Fruit fly (Drosophila melanogaster) whole organism, embryonic: ENCODE measurements around the gene CG15773.

Source experiments
- B-H1 ChIP-seq: fragments of 200-800 bp; sonication (Bioruptor generic); IDR thresholded peaks from 3 replicates; pipeline ENCODE4 v1.3.6; 2022; ENCODE audit warnings: missing biosample characterization, missing genetic modification characterization
- C15 ChIP-seq: fragments of 200-800 bp; sonication (Bioruptor generic); IDR thresholded peaks from 3 replicates; pipeline ENCODE4 v1.3.6; 2022; ENCODE audit warnings: missing biosample characterization, missing genetic modification characterization
- CG10209 ChIP-seq: fragments of 200-800 bp; sonication (Bioruptor generic); optimal IDR thresholded peaks from 3 replicates; lab custom pipeline; 2017; ENCODE audit warnings: missing biosample characterization, mild to moderate bottlenecking, missing genetic modification characterization, missing genetic modification reagents
- CG10959 ChIP-seq: fragments of 200-800 bp; sonication (Bioruptor generic); IDR thresholded peaks from 2 replicates; pipeline ENCODE4 v1.3.6; 2022; ENCODE audit warnings: missing biosample characterization, missing genetic modification characterization
- CG11093 ChIP-seq: fragments of 200-800 bp; sonication (Bioruptor generic); IDR thresholded peaks from 3 replicates; pipeline ENCODE4 v1.3.6; 2022; ENCODE audit warnings: missing biosample characterization, missing genetic modification characterization
- CG12104 ChIP-seq: fragments of 200-800 bp; sonication (Bioruptor generic); optimal IDR thresholded peaks from 3 replicates; lab custom pipeline; 2016; ENCODE audit warnings: missing biosample characterization, missing genetic modification characterization
- CG12391 ChIP-seq: fragments of 200-800 bp; sonication (Bioruptor generic); optimal IDR thresholded peaks from 3 replicates; lab custom pipeline; 2018; ENCODE audit warnings: missing biosample characterization, mild to moderate bottlenecking, missing genetic modification characterization, moderate library complexity
- CG13123 ChIP-seq: fragments of 200-800 bp; sonication (Bioruptor generic); optimal IDR thresholded peaks from 2 replicates; lab custom pipeline; 2016; ENCODE audit warnings: missing biosample characterization, missing genetic modification characterization
- CG14441 ChIP-seq: fragments of 200-800 bp; sonication (Bioruptor generic); IDR thresholded peaks from 2 replicates; pipeline ENCODE4 v1.3.6; 2022; ENCODE audit warnings: missing biosample characterization, missing genetic modification characterization
- CG15696 ChIP-seq: fragments of 200-800 bp; sonication (Bioruptor generic); optimal IDR thresholded peaks from 2 replicates; lab custom pipeline; 2019; ENCODE audit warnings: missing biosample characterization, mild to moderate bottlenecking, missing genetic modification characterization, moderate library complexity
- CG17568 ChIP-seq: fragments of 200-800 bp; sonication (Bioruptor generic); optimal IDR thresholded peaks from 2 replicates; lab custom pipeline; 2018; ENCODE audit warnings: missing biosample characterization, mild to moderate bottlenecking, missing genetic modification characterization, moderate library complexity
- CG18262 ChIP-seq: fragments of 200-800 bp; optimal IDR thresholded peaks from 3 replicates; lab custom pipeline; 2019; ENCODE audit warnings: missing biosample characterization, mild to moderate bottlenecking, missing genetic modification characterization, moderate library complexity
- CG2129 ChIP-seq: fragments of 200-800 bp; sonication (Bioruptor generic); IDR thresholded peaks from 2 replicates; pipeline ENCODE4 v1.3.6; 2022; ENCODE audit warnings: missing biosample characterization, missing genetic modification characterization; ENCODE audit not compliant: partially characterized antibody
- CG34422 ChIP-seq: fragments of 200-800 bp; sonication (Bioruptor generic); IDR thresholded peaks from 3 replicates; pipeline ENCODE4 v1.3.6; 2022; ENCODE audit warnings: missing biosample characterization, missing genetic modification characterization
- CG43689 ChIP-seq: fragments of 200-800 bp; sonication (Bioruptor generic); IDR thresholded peaks from 2 replicates; pipeline ENCODE4 v1.3.6; 2022; ENCODE audit warnings: missing biosample characterization, missing genetic modification characterization
- CG4730 ChIP-seq: fragments of 200-800 bp; sonication (Bioruptor generic); IDR thresholded peaks from 2 replicates; pipeline ENCODE4 v1.3.6; 2022; ENCODE audit warnings: missing biosample characterization, missing genetic modification characterization
- CG5180 ChIP-seq: fragments of 200-800 bp; sonication (Bioruptor generic); optimal IDR thresholded peaks from 3 replicates; lab custom pipeline; 2017; ENCODE audit warnings: missing biosample characterization, missing genetic modification characterization, mild to moderate bottlenecking, moderate library complexity, missing genetic modification reagents
- CG6254 ChIP-seq: fragments of 200-800 bp; sonication (Bioruptor generic); optimal IDR thresholded peaks from 3 replicates; lab custom pipeline; 2017; ENCODE audit warnings: mild to moderate bottlenecking, missing biosample characterization, missing genetic modification reagents, missing genetic modification characterization
- CG6272 ChIP-seq: fragments of 200-800 bp; sonication (Bioruptor generic); IDR thresholded peaks from 2 replicates; pipeline ENCODE4 v1.3.6; 2022; ENCODE audit warnings: missing biosample characterization, missing genetic modification characterization
- CG7786 ChIP-seq: fragments of 200-800 bp; sonication (Bioruptor generic); optimal IDR thresholded peaks from 2 replicates; lab custom pipeline; 2016; ENCODE audit warnings: missing biosample characterization, missing genetic modification characterization
- CG8944 ChIP-seq: fragments of 200-800 bp; sonication (Bioruptor generic); optimal IDR thresholded peaks from 3 replicates; lab custom pipeline; 2016; ENCODE audit warnings: missing biosample characterization, missing genetic modification characterization
- CkIIα-i1 ChIP-seq: fragments of 200-800 bp; sonication (Bioruptor generic); IDR thresholded peaks from 2 replicates; pipeline ENCODE4 v1.3.6; 2022; ENCODE audit warnings: missing biosample characterization, missing genetic modification characterization
- Deaf1 ChIP-seq: fragments of 200-800 bp; optimal IDR thresholded peaks from 3 replicates; lab custom pipeline; 2019; ENCODE audit warnings: missing biosample characterization, mild to moderate bottlenecking, missing genetic modification characterization, moderate library complexity
- Dll ChIP-seq: fragments of 200-800 bp; sonication (Bioruptor generic); IDR thresholded peaks from 4 replicates; pipeline ENCODE4 v1.3.6; 2022; ENCODE audit warnings: missing biosample characterization, missing genetic modification characterization; ENCODE audit not compliant: partially characterized antibody
- Hey ChIP-seq: fragments of 200-800 bp; sonication (Bioruptor generic); optimal IDR thresholded peaks from 3 replicates; lab custom pipeline; 2018; ENCODE audit warnings: missing biosample characterization, mild to moderate bottlenecking, missing genetic modification characterization
- Jarid2 ChIP-seq: fragments of 200-800 bp; sonication (Bioruptor generic); optimal IDR thresholded peaks from 3 replicates; lab custom pipeline; 2017; ENCODE audit warnings: mild to moderate bottlenecking, missing biosample characterization, missing genetic modification reagents, missing genetic modification characterization
- Lim3 ChIP-seq: fragments of 200-800 bp; sonication (Bioruptor generic); IDR thresholded peaks from 2 replicates; pipeline ENCODE4 v1.3.6; 2022; ENCODE audit warnings: missing biosample characterization, missing genetic modification characterization
- MBD-R2 ChIP-seq: fragments of 200-800 bp; sonication (Bioruptor generic); IDR thresholded peaks from 2 replicates; pipeline ENCODE4 v1.3.6; 2022; ENCODE audit warnings: missing biosample characterization, missing genetic modification characterization
- Oli ChIP-seq: fragments of 200-800 bp; sonication (Bioruptor generic); optimal IDR thresholded peaks from 2 replicates; lab custom pipeline; 2018; ENCODE audit warnings: missing biosample characterization, mild to moderate bottlenecking, missing genetic modification characterization, moderate library complexity
- Pdp1 ChIP-seq, 2 experiments: fragments of 200-800 bp; sonication (Bioruptor generic); optimal IDR thresholded peaks; 3 replicates each; lab custom pipeline; 2016; ENCODE audit warnings: missing biosample characterization in 2 of 2, missing genetic modification characterization in 2 of 2, mild to moderate bottlenecking in 1 of 2, moderate library complexity in 1 of 2
- Sry-β ChIP-seq: fragments of 200-800 bp; sonication (Bioruptor generic); optimal IDR thresholded peaks from 2 replicates; lab custom pipeline; 2018; ENCODE audit warnings: missing biosample characterization, mild to moderate bottlenecking, missing genetic modification characterization, moderate library complexity
- Stat92E ChIP-seq, 3 experiments: fragments of >200 bp in 2 of 3; fragments of 200-800 bp in 1 of 3; sonication (Bioruptor generic) in 1 of 3; optimal IDR thresholded peaks; 2 replicates each; lab custom pipeline; 2017 to 2019; ENCODE audit warnings: missing biosample characterization in 3 of 3, missing genetic modification characterization in 3 of 3, mild to moderate bottlenecking in 1 of 3, moderate library complexity in 1 of 3
- Taf1 ChIP-seq: fragments of 200-800 bp; sonication (Bioruptor generic); IDR thresholded peaks from 2 replicates; pipeline ENCODE4 v1.3.6; 2022; ENCODE audit warnings: missing biosample characterization, missing genetic modification characterization
- ap ChIP-seq: fragments of 200-800 bp; sonication (Bioruptor generic); IDR thresholded peaks from 2 replicates; pipeline ENCODE4 v1.3.6; 2022; ENCODE audit warnings: missing biosample characterization, missing genetic modification characterization
- ash1 ChIP-seq: fragments of 200-800 bp; sonication (Bioruptor generic); optimal IDR thresholded peaks from 2 replicates; lab custom pipeline; 2018; ENCODE audit warnings: missing biosample characterization, mild to moderate bottlenecking, missing genetic modification characterization
- ato ChIP-seq: fragments of 200-800 bp; sonication (Bioruptor generic); IDR thresholded peaks from 2 replicates; pipeline ENCODE4 v1.3.6; 2022; ENCODE audit warnings: missing biosample characterization, missing genetic modification characterization; ENCODE audit not compliant: partially characterized antibody
- az2 ChIP-seq: fragments of 200-800 bp; sonication (Bioruptor generic); optimal IDR thresholded peaks from 3 replicates; lab custom pipeline; 2016; ENCODE audit warnings: missing biosample characterization, missing genetic modification characterization
- cg ChIP-seq: fragments of 200-800 bp; sonication (Bioruptor generic); optimal IDR thresholded peaks from 3 replicates; lab custom pipeline; 2019; ENCODE audit warnings: missing biosample characterization, mild to moderate bottlenecking, missing genetic modification characterization, moderate library complexity
- chif ChIP-seq, 2 experiments: fragments of 200-800 bp; sonication (Bioruptor generic); optimal IDR thresholded peaks; 3 replicates each; lab custom pipeline; 2016; ENCODE audit warnings: missing biosample characterization in 2 of 2, missing genetic modification characterization in 2 of 2
- eve ChIP-seq, 2 experiments: fragments of >200 bp; optimal IDR thresholded peaks; 2 replicates each; lab custom pipeline; 2017; ENCODE audit warnings: missing biosample characterization in 2 of 2, missing genetic modification characterization in 2 of 2
- hth ChIP-seq: fragments of >200 bp; optimal IDR thresholded peaks from 2 replicates; lab custom pipeline; 2017; ENCODE audit warnings: inconsistent platforms
- klu ChIP-seq: fragments of 200-800 bp; sonication (Bioruptor generic); IDR thresholded peaks from 2 replicates; pipeline ENCODE4 v1.3.6; 2022; ENCODE audit warnings: missing biosample characterization, missing genetic modification characterization
- phol ChIP-seq: fragments of 200-800 bp; sonication (Bioruptor generic); optimal IDR thresholded peaks from 3 replicates; lab custom pipeline; 2018; ENCODE audit warnings: missing biosample characterization, mild to moderate bottlenecking, missing genetic modification characterization, moderate library complexity
- pum ChIP-seq: fragments of 200-800 bp; sonication (Bioruptor generic); optimal IDR thresholded peaks from 2 replicates; lab custom pipeline; 2016; ENCODE audit warnings: missing biosample characterization, missing genetic modification characterization
- pzg ChIP-seq: fragments of 200-800 bp; sonication (Bioruptor generic); optimal IDR thresholded peaks from 3 replicates; lab custom pipeline; 2018; ENCODE audit warnings: missing biosample characterization, mild to moderate bottlenecking, missing genetic modification characterization, moderate library complexity
- scrt ChIP-seq: fragments of 200-800 bp; sonication (Bioruptor generic); optimal IDR thresholded peaks from 2 replicates; lab custom pipeline; 2018; ENCODE audit warnings: missing biosample characterization, mild to moderate bottlenecking, missing genetic modification characterization, moderate library complexity
- sens-2 ChIP-seq: fragments of 200-800 bp; sonication (Bioruptor generic); IDR thresholded peaks from 2 replicates; pipeline ENCODE4 v1.3.6; 2022; ENCODE audit warnings: missing biosample characterization, missing genetic modification characterization
- tll ChIP-seq, 2 experiments: fragments of 200-800 bp in 1 of 2; fragments of >200 bp in 1 of 2; sonication (Bioruptor generic) in 1 of 2; optimal IDR thresholded peaks; 2 replicates each; lab custom pipeline; 2017 to 2019; ENCODE audit warnings: missing biosample characterization in 2 of 2, missing genetic modification characterization in 2 of 2, mild to moderate bottlenecking in 1 of 2, moderate library complexity in 1 of 2

Gene CG15773

dm6 chrX:5735268-5735941 is 2.9 kb downstream of the CG15773 start (continued):
- TF ChIP-seq Dll (GFP tag; lab: Robert Waterston, UW), result no peak
- no peak for TF ChIP-seq ato (GFP tag; lab: Robert Waterston, UW)
- no peak for TF ChIP-seq Stat92E (GFP tag; optimal IDR thresholded peaks at IDR 0.05; lab: Kevin White, UChicago)
- peak; percentile 70 for TF ChIP-seq ap (GFP tag; lab: Robert Waterston, UW)
- peak; percentile 75 for TF ChIP-seq az2 (GFP tag; lab: Kevin White, UChicago)
- TF ChIP-seq CG6272 (GFP tag; lab: Robert Waterston, UW), result peak; percentile 60
- peak; percentile 22 for TF ChIP-seq CG12104 (GFP tag; lab: Kevin White, UChicago)
- no peak for TF ChIP-seq sens-2 (GFP tag; lab: Robert Waterston, UW)
- TF ChIP-seq cg, result peak; percentile 3
- TF ChIP-seq phol (tag; lab: Kevin White, UChicago), result peak; percentile 71
- TF ChIP-seq Jarid2 (GFP tag; lab: Kevin White, UChicago), result no peak
- TF ChIP-seq CG7786 (GFP tag; lab: Kevin White, UChicago), result peak; percentile 24
- no peak for TF ChIP-seq eve (GFP tag; optimal IDR thresholded peaks at IDR 0.05; lab: Kevin White, UChicago)
- peak; percentile 60 for TF ChIP-seq CG17568
- peak; percentile 9 for TF ChIP-seq CG15696 (tag; lab: Kevin White, UChicago)
- no peak for TF ChIP-seq CkIIα-i1 (GFP tag; lab: Robert Waterston, UW)
- TF ChIP-seq Pdp1 (GFP tag; optimal IDR thresholded peaks at IDR 0.05; lab: Kevin White, UChicago), result peak; percentile 65 to 69
- TF ChIP-seq Hey (tag; lab: Kevin White, UChicago), result no peak
- TF ChIP-seq CG2129 (GFP tag; lab: Robert Waterston, UW), result no peak
- peak; percentile 81 for TF ChIP-seq CG34422 (GFP tag; lab: Robert Waterston, UW)
- TF ChIP-seq Lim3 (GFP tag; lab: Robert Waterston, UW), result no peak
- peak; percentile 14 for TF ChIP-seq CG13123 (GFP tag; lab: Kevin White, UChicago)
- peak; percentile 86 for TF ChIP-seq Oli (tag; lab: Kevin White, UChicago)
- TF ChIP-seq C15 (GFP tag; lab: Robert Waterston, UW), result peak; percentile 67; the same call in 1 of the 3 replicates
- TF ChIP-seq CG10209, result peak; percentile 64
- no peak for TF ChIP-seq hth (lab: Kevin White, UChicago)
- TF ChIP-seq CG5180 (GFP tag; lab: Kevin White, UChicago), result peak; percentile 35
- no peak for TF ChIP-seq CG8944 (GFP tag; lab: Kevin White, UChicago)
- TF ChIP-seq Deaf1 (tag; lab: Kevin White, UChicago), result peak; percentile 42
- TF ChIP-seq Taf1 (GFP tag; lab: Robert Waterston, UW), result 0 out of 2 replicates have a peak, but pooled peaks have one; percentile 14
- TF ChIP-seq ash1 (GFP tag; lab: Kevin White, UChicago), result no peak
- peak; percentile 70 for TF ChIP-seq B-H1
- 0 out of 2 replicates have a peak, but pooled peaks have one; percentile 20 for TF ChIP-seq CG10959 (GFP tag; lab: Robert Waterston, UW)
- TF ChIP-seq Sry-β, result no peak
- TF ChIP-seq pzg, result no peak
- peak; percentile 66 for TF ChIP-seq CG4730 (GFP tag; lab: Robert Waterston, UW)
- TF ChIP-seq CG12391 (tag; lab: Kevin White, UChicago), result peak; percentile 80
- TF ChIP-seq CG43689, result 0 out of 2 replicates have a peak, but pooled peaks have one; percentile 14
- TF ChIP-seq klu (GFP tag; lab: Robert Waterston, UW), result 0 out of 2 replicates have a peak, but pooled peaks have one; percentile 32
- TF ChIP-seq CG11093, result peak; percentile 41; the same call in 1 of the 3 replicates
- peak; percentile 66 to 79 for TF ChIP-seq chif (GFP tag; optimal IDR thresholded peaks at IDR 0.05; lab: Kevin White, UChicago)
- TF ChIP-seq CG14441 (GFP tag; lab: Robert Waterston, UW), result peak; percentile 83
- TF ChIP-seq tll (GFP tag; optimal IDR thresholded peaks at IDR 0.05; lab: Kevin White, UChicago), result no peak
- TF ChIP-seq pum (GFP tag; lab: Kevin White, UChicago), result peak; percentile 60
- peak; percentile 78 for TF ChIP-seq CG18262
- TF ChIP-seq MBD-R2 (GFP tag; lab: Robert Waterston, UW), result peak; percentile 47; the same call in 1 of the 2 replicates
- TF ChIP-seq CG6254 (GFP tag; lab: Kevin White, UChicago), result peak; percentile 15
- peak; percentile 36 for TF ChIP-seq scrt
